Fruit fly (Drosophila melanogaster): ENCODE results near the gene CG15514.
A peak's percentile ranks its signal among the peaks of the same experiment; 100 is the strongest.

Gene CG15514

DNA sequence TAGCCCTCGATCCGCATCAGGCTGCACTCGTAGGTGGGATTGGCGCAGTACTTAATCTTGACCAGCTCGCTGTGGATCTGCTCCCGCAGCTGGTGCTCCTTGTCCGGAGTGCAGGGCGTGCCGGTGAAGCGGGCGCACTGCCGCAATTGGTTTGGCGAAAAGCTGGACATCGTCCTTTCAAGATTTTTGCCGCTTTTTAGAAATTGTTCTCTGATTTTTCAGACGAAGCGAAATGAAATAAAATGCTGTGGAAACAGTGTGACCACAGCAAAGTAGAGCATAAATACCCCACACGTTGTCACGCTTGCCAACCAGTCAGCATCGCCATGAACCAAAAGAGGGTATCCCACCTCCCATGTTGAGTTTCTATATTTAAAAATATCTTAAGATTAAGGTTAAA lies 4.1 kb downstream of the CG15514 start, which contains the start of gene dgt1:
TSS of gene dgt1 (minus strand) at position 264 of the 400 bp plus-strand sequence.
- TF ChIP-seq Myc (optimal IDR thresholded peaks at IDR 0.05) (peak; percentile 81), dsf (GFP tag; optimal IDR thresholded peaks at IDR 0.05; ENCODE audit: borderline replicate concordance) (no peak), Mio (GFP tag; optimal IDR thresholded peaks at IDR 0.05) (no peak), fru (GFP tag; optimal IDR thresholded peaks at IDR 0.05) (no peak), GATAd (GFP tag; optimal IDR thresholded peaks at IDR 0.05) (no peak), CrebA (GFP tag; optimal IDR thresholded peaks at IDR 0.05; ENCODE audit: borderline replicate concordance) (no peak)

DNA sequence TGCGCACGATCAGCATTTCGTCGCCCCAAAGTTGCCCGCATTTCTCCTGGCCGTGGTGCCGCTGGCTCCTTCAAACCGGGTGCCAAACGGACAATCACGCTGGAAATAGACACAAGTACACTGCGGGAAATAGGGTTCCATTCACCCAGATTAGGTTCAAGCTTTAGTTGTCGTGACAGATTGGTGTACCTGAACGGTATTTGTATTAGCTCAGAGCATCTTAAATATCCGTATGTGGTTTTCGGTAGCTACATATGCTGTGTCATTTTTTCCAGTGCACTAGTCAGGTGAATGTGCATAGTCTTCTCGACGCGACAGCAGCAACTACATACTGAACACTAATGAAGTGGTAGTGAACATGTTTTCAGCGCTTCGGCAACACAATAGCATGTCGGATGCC lies 14.2 kb downstream of the CG15514 start:
- TF ChIP-seq pan (optimal IDR thresholded peaks at IDR 0.05) (no peak), dsf (GFP tag; optimal IDR thresholded peaks at IDR 0.05; ENCODE audit: borderline replicate concordance) (no peak), Myc (optimal IDR thresholded peaks at IDR 0.05) (no peak), N (GFP tag; optimal IDR thresholded peaks at IDR 0.05) (no peak), CG9705 (GFP tag; optimal IDR thresholded peaks at IDR 0.05) (no peak), fru (GFP tag; optimal IDR thresholded peaks at IDR 0.05) (no peak), Hnf4 (GFP tag; optimal IDR thresholded peaks at IDR 0.05) (no peak)

DNA sequence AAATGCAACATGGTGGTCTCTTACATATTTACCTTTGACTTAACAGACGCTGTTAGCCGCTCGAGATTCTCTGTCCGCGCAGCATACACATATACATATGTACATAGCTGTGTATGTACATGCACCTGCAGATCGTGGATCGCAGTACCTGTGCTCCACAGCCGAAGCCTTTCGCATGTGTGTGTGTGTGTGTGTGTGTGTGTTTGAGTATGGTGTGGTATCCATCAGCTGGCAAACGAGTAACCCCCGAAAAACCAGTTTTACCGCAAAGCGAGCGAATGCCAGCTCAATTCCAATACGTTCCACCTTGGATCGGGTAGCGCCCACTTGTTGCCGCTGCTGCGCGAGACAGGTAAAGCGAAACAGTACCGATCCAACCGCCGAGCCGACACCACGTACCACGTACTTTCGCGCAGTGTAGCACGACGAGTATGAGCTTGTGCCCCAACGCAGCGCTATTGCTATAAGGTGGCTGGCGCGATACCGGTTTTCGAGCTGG lies 20.0 kb downstream of the CG15514 start, which contains the start of gene Cad99C:
TSS of gene Cad99C (plus strand) at position 365 of the 499 bp plus-strand sequence.
- TF ChIP-seq Rel (GFP tag; optimal IDR thresholded peaks at IDR 0.05): no peak
- peak; percentile 37 for TF ChIP-seq Rel (tag; optimal IDR thresholded peaks at IDR 0.05)
- peak; percentile 25 for TF ChIP-seq OdsH (GFP tag; optimal IDR thresholded peaks at IDR 0.05)
- peak; percentile 90 for TF ChIP-seq Vsx2 (GFP tag; optimal IDR thresholded peaks at IDR 0.05; ENCODE audit: partially characterized antibody)
- peak; percentile 34 for TF ChIP-seq br (GFP tag; optimal IDR thresholded peaks at IDR 0.05)
- TF ChIP-seq fru (GFP tag; optimal IDR thresholded peaks at IDR 0.05): peak; percentile 44
- TF ChIP-seq h (GFP tag; optimal IDR thresholded peaks at IDR 0.05): peak; percentile 46
- peak; percentile 50 for TF ChIP-seq brk (GFP tag; optimal IDR thresholded peaks at IDR 0.05)
- peak; percentile 44 to 61 for TF ChIP-seq dl (GFP tag; optimal IDR thresholded peaks at IDR 0.05; ENCODE audit: insufficient read depth in 1 of 2, partially characterized antibody in 2 of 2)
- TF ChIP-seq Dif (GFP tag; optimal IDR thresholded peaks at IDR 0.05; ENCODE audit: partially characterized antibody): peak; percentile 77
- no peak for TF ChIP-seq sage (GFP tag; optimal IDR thresholded peaks at IDR 0.05)
- no peak for TF ChIP-seq Abd-B (GFP tag; optimal IDR thresholded peaks at IDR 0.05)
- no peak for TF ChIP-seq CrebA (GFP tag; optimal IDR thresholded peaks at IDR 0.05; ENCODE audit: borderline replicate concordance)
- TF ChIP-seq Jra (GFP tag; optimal IDR thresholded peaks at IDR 0.05): peak; percentile 20
- no peak for TF ChIP-seq Sp1 (GFP tag; optimal IDR thresholded peaks at IDR 0.05)
- peak; percentile 45 for TF ChIP-seq Hr83 (GFP tag; optimal IDR thresholded peaks at IDR 0.05; ENCODE audit: poor library complexity, severe bottlenecking)

DNA sequence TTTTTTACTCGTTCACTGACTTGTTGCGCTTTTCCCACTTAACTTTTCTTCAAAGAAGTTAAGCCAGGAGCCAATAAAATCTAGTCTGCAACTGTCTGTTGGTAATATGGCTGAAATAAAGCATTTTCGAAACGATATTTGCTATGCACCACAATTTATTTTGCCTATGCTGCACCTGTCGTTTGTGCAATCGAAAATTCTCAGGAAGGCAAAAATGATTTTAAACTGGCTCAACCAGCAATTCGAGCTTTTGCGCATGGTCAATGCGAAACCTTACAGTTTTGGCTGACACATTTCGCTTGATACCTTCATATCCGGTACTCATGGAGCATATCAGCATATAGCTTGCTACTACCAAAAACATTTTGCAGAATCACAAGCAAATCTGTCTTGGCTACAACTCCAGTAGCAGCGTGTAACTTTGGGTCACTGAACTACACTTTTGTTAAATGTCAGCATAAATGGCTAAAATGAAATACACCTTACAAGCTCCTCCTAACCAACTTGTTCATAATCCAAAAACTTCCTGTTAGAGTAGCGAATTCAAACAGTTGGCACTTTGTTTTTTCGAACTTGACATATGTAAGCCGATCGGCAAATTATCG lies 21.5 kb downstream of the CG15514 start:
- TF ChIP-seq pan (optimal IDR thresholded peaks at IDR 0.05): no peak
- no peak for TF ChIP-seq brk (GFP tag; optimal IDR thresholded peaks at IDR 0.05)
- TF ChIP-seq foxo (GFP tag; optimal IDR thresholded peaks at IDR 0.05): no peak
- no peak for TF ChIP-seq dl (GFP tag; optimal IDR thresholded peaks at IDR 0.05; ENCODE audit: insufficient read depth in 1 of 2, partially characterized antibody in 2 of 2)
- no peak for TF ChIP-seq dsf (GFP tag; optimal IDR thresholded peaks at IDR 0.05; ENCODE audit: borderline replicate concordance)
- TF ChIP-seq Dfd (GFP tag; optimal IDR thresholded peaks at IDR 0.05): no peak
- TF ChIP-seq sage (GFP tag; optimal IDR thresholded peaks at IDR 0.05): no peak
- TF ChIP-seq ey (GFP tag; optimal IDR thresholded peaks at IDR 0.05): no peak
- no peak for TF ChIP-seq fru (GFP tag; optimal IDR thresholded peaks at IDR 0.05)
- no peak for TF ChIP-seq Mio (GFP tag; optimal IDR thresholded peaks at IDR 0.05)
- no peak for TF ChIP-seq CG9705 (GFP tag; optimal IDR thresholded peaks at IDR 0.05)
- no peak for TF ChIP-seq Hnf4 (GFP tag; optimal IDR thresholded peaks at IDR 0.05)
- no peak for TF ChIP-seq Rel (GFP tag; optimal IDR thresholded peaks at IDR 0.05)
- no peak for TF ChIP-seq Rel (tag; optimal IDR thresholded peaks at IDR 0.05)
- no peak for TF ChIP-seq h (GFP tag; optimal IDR thresholded peaks at IDR 0.05)
- no peak for TF ChIP-seq GATAd (GFP tag; optimal IDR thresholded peaks at IDR 0.05)

DNA sequence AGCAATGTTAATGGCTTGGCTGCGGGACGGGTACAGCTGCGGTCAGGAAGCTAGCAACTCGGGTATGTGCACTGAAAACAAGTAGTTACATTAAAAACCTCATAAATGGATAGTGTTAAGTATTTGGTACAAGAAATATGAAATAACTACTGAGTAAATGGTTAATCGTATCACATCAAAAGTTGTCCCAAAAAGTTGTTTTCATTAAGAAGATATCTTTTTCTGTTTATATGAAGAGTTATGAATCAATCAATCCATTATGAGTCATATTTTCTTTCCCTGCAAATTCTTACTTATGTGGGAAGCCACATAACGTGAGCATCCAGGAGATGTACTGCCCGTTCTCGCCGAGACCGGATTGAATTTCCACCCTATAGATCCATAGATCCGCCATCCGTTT lies 22.5 kb downstream of the CG15514 start:
- TF ChIP-seq tai (GFP tag; optimal IDR thresholded peaks at IDR 0.05) (no peak), h (GFP tag; optimal IDR thresholded peaks at IDR 0.05) (no peak), br (GFP tag; optimal IDR thresholded peaks at IDR 0.05) (no peak), HLH106 (tag; optimal IDR thresholded peaks at IDR 0.05) (no peak), Abd-B (GFP tag; optimal IDR thresholded peaks at IDR 0.05) (no peak), Sp1 (GFP tag; optimal IDR thresholded peaks at IDR 0.05) (no peak), Rel (GFP tag; optimal IDR thresholded peaks at IDR 0.05) (no peak), Rel (tag; optimal IDR thresholded peaks at IDR 0.05) (no peak), GATAd (GFP tag; optimal IDR thresholded peaks at IDR 0.05) (no peak), dl (GFP tag; optimal IDR thresholded peaks at IDR 0.05; ENCODE audit: insufficient read depth in 1 of 2, partially characterized antibody in 2 of 2) (no peak), jim (GFP tag; optimal IDR thresholded peaks at IDR 0.05) (no peak), ey (GFP tag; optimal IDR thresholded peaks at IDR 0.05) (no peak), Hnf4 (GFP tag; optimal IDR thresholded peaks at IDR 0.05) (no peak), fru (GFP tag; optimal IDR thresholded peaks at IDR 0.05) (no peak), Mio (GFP tag; optimal IDR thresholded peaks at IDR 0.05) (no peak), dsf (GFP tag; optimal IDR thresholded peaks at IDR 0.05; ENCODE audit: borderline replicate concordance) (no peak), foxo (GFP tag; optimal IDR thresholded peaks at IDR 0.05) (no peak), CG32264 (GFP tag; optimal IDR thresholded peaks at IDR 0.05) (no peak), Dif (GFP tag; optimal IDR thresholded peaks at IDR 0.05; ENCODE audit: partially characterized antibody) (no peak)

Data from whole organism, wandering third instar larva.